Worm (Caenorhabditis elegans) whole organism, L2 larva: ENCODE measurements around the gene mans-3.

ENCODE experiments used
- nhr-23 ChIP-seq: fragments of 150-350 bp; optimal IDR thresholded peaks from 2 replicates; lab custom pipeline; 2014; ENCODE audit warnings: missing biosample characterization, missing genetic modification reagents, missing genetic modification characterization
- nhr-6 ChIP-seq: fragments of 150-350 bp; optimal IDR thresholded peaks from 2 replicates; lab custom pipeline; 2014; ENCODE audit warnings: missing biosample characterization, missing genetic modification characterization

ce11 chrX:5137716-5138470, 27.3 kb upstream of the mans-3 start:
- no peak for TF ChIP-seq nhr-6 (tag; lab: Kevin White, UChicago)
- no peak for TF ChIP-seq nhr-23 (tag; lab: Kevin White, UChicago)
